Fruit fly (Drosophila melanogaster): ENCODE data around the gene CG31140.

dm6 chr3R:24024688-24025087, 61.7 kb downstream of the CG31140 start:
- TF ChIP-seq CG8478 (optimal IDR thresholded peaks at IDR 0.05) (no peak), CTCF (optimal IDR thresholded peaks at IDR 0.05) (no peak)
